Fruit fly (Drosophila melanogaster): Measurements from ENCODE around the gene nab.

nab gene

DNA sequence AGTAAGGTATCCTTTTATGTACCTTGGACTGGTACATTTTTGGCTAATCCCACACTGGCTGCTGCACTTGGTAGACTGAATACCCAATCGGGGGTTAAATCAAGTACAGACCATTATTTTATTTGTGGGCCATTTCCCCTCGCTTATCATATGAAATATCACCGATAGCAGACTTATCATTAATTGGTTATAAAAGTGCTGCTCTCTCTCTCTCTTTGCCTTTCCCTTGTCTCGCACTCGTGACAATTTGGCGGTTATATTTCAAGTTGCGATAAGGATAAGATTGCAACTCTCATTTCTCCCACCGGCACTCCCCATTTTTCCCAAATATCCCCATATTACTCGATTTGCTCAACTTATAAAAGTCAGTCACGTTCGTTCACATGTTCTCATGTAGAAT lies 45.0 kb downstream of the nab start:
- peak; percentile 60 for TF ChIP-seq exex (tag; optimal IDR thresholded peaks at IDR 0.05)
- no peak for TF ChIP-seq Lpt (GFP tag; optimal IDR thresholded peaks at IDR 0.05)
- no peak for TF ChIP-seq CG17359 (tag; optimal IDR thresholded peaks at IDR 0.05)
- no peak for TF ChIP-seq Atf6 (GFP tag; IDR thresholded peaks at IDR 0.05)
- TF ChIP-seq CG8924 (tag; optimal IDR thresholded peaks at IDR 0.05) = no peak
- TF ChIP-seq Trl (optimal IDR thresholded peaks at IDR 0.05) = peak in 1 of 2 experiments; percentile 7
- TF ChIP-seq Trl (GFP tag; optimal IDR thresholded peaks at IDR 0.05) = no peak
- TF ChIP-seq CG3281 (GFP tag; optimal IDR thresholded peaks at IDR 0.05) = no peak
- no peak for TF ChIP-seq CG7786 (GFP tag; optimal IDR thresholded peaks at IDR 0.05)
- TF ChIP-seq jumu (GFP tag; optimal IDR thresholded peaks at IDR 0.05) = no peak
- no peak for TF ChIP-seq cas (GFP tag; IDR thresholded peaks at IDR 0.05)
- no peak for TF ChIP-seq CG17186 (GFP tag; optimal IDR thresholded peaks at IDR 0.05)
- TF ChIP-seq CG34376 (GFP tag; optimal IDR thresholded peaks at IDR 0.05) = peak; percentile 13
- no peak for TF ChIP-seq CG14441 (GFP tag; IDR thresholded peaks at IDR 0.05)
- TF ChIP-seq sr (GFP tag; IDR thresholded peaks at IDR 0.05) = no peak
- TF ChIP-seq zen (tag; optimal IDR thresholded peaks at IDR 0.05) = no peak
- TF ChIP-seq CrebB (tag; optimal IDR thresholded peaks at IDR 0.05) = no peak
- TF ChIP-seq grn (GFP tag; optimal IDR thresholded peaks at IDR 0.05) = peak; percentile 44
- no peak for TF ChIP-seq knrl (GFP tag; IDR thresholded peaks at IDR 0.05; ENCODE audit: partially characterized antibody)
- TF ChIP-seq Jarid2 (GFP tag; optimal IDR thresholded peaks at IDR 0.05) = no peak
- TF ChIP-seq gro (GFP tag; optimal IDR thresholded peaks at IDR 0.05) = no peak
- no peak for TF ChIP-seq CG3995 (GFP tag; optimal IDR thresholded peaks at IDR 0.05)

DNA sequence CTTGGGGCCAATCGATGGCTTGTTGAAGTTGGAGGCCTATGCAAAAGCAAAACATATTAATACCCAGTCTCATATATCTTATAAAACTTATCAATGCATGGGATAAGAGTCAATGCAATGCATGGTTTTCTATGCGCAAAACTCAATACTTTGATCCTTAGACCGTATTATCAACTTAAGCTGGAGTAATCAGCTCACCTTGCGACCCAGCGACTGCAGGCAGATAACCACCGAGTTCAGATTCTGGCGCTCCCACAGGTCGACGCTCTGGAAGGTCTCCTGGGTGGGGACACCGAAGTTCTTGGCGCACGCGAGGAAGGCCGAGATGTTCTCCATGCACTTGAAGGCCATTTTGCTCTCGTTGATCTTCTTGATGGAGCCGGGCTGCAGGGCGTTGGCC lies 45.6 kb downstream of the nab start:
- no peak for TF ChIP-seq Nf-YA (GFP tag; IDR thresholded peaks at IDR 0.05)
- 0 out of 3 replicates have a peak, but pooled peaks have one; percentile 12 for TF ChIP-seq vnd (GFP tag; IDR thresholded peaks at IDR 0.05; ENCODE audit: partially characterized antibody)

DNA sequence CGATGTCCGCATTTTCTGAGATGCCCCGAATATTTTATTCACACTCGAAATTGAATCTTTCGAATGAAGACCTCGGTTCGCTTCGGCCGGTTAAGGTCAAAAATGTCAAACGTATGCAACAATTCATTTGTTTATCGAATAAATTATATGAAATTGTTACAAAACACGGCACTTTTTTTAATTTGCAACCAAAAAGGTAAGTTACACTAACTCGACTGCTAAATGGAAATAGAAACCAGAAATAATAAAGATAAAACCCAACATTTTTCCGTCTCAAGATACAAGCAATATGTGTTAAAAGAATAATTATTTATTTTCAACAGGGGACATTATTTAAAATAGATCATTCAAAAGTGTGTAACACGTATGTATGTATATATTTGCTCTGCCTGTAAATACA lies 46.7 kb downstream of the nab start:
- TF ChIP-seq sens (GFP tag) (peak; percentile 30), bowl (GFP tag; IDR thresholded peaks at IDR 0.05) (no peak)

- TF ChIP-seq CG2120 (GFP tag; optimal IDR thresholded peaks at IDR 0.05) = no peak
- TF ChIP-seq Dll (GFP tag; IDR thresholded peaks at IDR 0.05; ENCODE audit: partially characterized antibody) = no peak
- no peak for TF ChIP-seq CG2202 (tag; optimal IDR thresholded peaks at IDR 0.05)
- no peak for TF ChIP-seq Doc2 (GFP tag; IDR thresholded peaks at IDR 0.05)
- TF ChIP-seq Awh (GFP tag; IDR thresholded peaks at IDR 0.05) = no peak
- TF ChIP-seq CG11085 (GFP tag; IDR thresholded peaks at IDR 0.05) = no peak
- no peak for TF ChIP-seq Atf3 (GFP tag; optimal IDR thresholded peaks at IDR 0.05)
- no peak for TF ChIP-seq CG4360 (GFP tag; IDR thresholded peaks at IDR 0.05)
- TF ChIP-seq CG17186 (GFP tag; optimal IDR thresholded peaks at IDR 0.05) = no peak
- TF ChIP-seq CG4424 (GFP tag; optimal IDR thresholded peaks at IDR 0.05) = no peak
- no peak for TF ChIP-seq chinmo (GFP tag; IDR thresholded peaks at IDR 0.05; ENCODE audit: partially characterized antibody)
- TF ChIP-seq lola (GFP tag; optimal IDR thresholded peaks at IDR 0.05) = no peak
- TF ChIP-seq CG33213 (GFP tag; optimal IDR thresholded peaks at IDR 0.05) = no peak
Measured at dm6 chr3L:4110212-4110611, 50.5 kb downstream of the nab start.

Measured in whole organism, embryonic.